Worm (Caenorhabditis elegans): ENCODE results near the gene C42D8.9.

ce11 chrX:5147918-5148317, 41.1 kb upstream of the C42D8.9 start, which contains the start of gene C31H2.14:
- no peak for TF ChIP-seq skn-1 (tag; optimal IDR thresholded peaks at IDR 0.05)
- no peak for TF ChIP-seq unc-62 (GFP tag; optimal IDR thresholded peaks at IDR 0.05)
- TF ChIP-seq unc-39 (tag; optimal IDR thresholded peaks at IDR 0.05): no peak
- no peak for TF ChIP-seq unc-55 (GFP tag; optimal IDR thresholded peaks at IDR 0.05)
- no peak for TF ChIP-seq ztf-11 (tag; optimal IDR thresholded peaks at IDR 0.05)
